Worm (Caenorhabditis elegans): ENCODE data around the gene H40L08.9.

DNA sequence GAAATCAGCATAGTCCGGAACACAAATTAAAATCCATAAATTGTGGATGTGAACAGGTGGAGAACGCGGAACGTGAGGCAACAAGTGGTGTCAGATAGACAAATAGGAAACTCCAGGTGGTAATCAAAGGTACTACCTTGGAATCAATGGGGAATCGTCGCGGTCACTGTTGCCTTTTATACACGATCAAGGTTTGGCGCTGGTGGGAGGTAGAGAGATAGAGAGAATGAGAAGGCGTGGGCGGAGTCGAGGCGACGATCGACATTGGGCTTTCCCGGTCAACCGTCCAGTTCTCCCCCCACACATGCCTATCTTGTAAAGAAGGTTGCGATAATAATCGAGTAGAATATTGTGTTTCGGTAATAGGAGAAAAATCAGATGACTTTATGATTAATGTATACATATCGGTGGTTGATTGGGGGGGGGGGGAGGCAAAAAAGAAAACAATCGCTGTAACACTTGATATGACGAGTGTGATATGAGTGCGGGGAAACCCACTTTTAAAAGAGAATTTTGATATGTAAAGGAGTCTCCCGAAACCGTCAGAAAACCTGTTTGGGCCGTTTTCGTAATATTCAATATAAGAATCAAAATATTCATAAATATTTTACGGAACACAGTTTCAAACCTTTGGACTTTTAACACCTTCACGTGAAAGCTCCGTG is 1.4 kb upstream of the H40L08.9 start, which contains the start of the genes H40L08.8, H40L08.2 and H40L08.7:
- TF ChIP-seq dpl-1 (GFP tag; optimal IDR thresholded peaks at IDR 0.05) (no peak), pha-4 (tag; optimal IDR thresholded peaks at IDR 0.05) (no peak), nfya-1 (tag; optimal IDR thresholded peaks at IDR 0.05; ENCODE audit: borderline replicate concordance, insufficient read depth) (no peak), B0261.1 (tag; optimal IDR thresholded peaks at IDR 0.05) (no peak), bed-2 (GFP tag; IDR thresholded peaks at IDR 0.05) (no peak), Y56A3A.18 (GFP tag; IDR thresholded peaks at IDR 0.05) (no peak), fkh-3 (tag; optimal IDR thresholded peaks at IDR 0.05) (no peak), egl-44 (GFP tag; IDR thresholded peaks at IDR 0.05) (no peak), F10E7.11 (tag; optimal IDR thresholded peaks at IDR 0.05) (no peak), F57A8.1 (GFP tag; optimal IDR thresholded peaks at IDR 0.05) (no peak), egl-18 (GFP tag; IDR thresholded peaks at IDR 0.05) (no peak)

Data from whole organism, young adult.